Fruit fly (Drosophila melanogaster): Measurements from ENCODE around the gene Mitofilin.

The Mitofilin gene

dm6 chr3R:22039480-22039879 lies 16.3 kb upstream of the Mitofilin start (continued):
- TF ChIP-seq Bteb2 (GFP tag; optimal IDR thresholded peaks at IDR 0.05), result no peak
- no peak for TF ChIP-seq jing (GFP tag; optimal IDR thresholded peaks at IDR 0.05)
- peak in 1 of 2 experiments; percentile 40 for TF ChIP-seq Pdp1 (GFP tag; optimal IDR thresholded peaks at IDR 0.05)
- TF ChIP-seq CG8290 (GFP tag; optimal IDR thresholded peaks at IDR 0.05), result no peak
- no peak for TF ChIP-seq CG8290 (tag; optimal IDR thresholded peaks at IDR 0.05)
- TF ChIP-seq CG9817 (tag; optimal IDR thresholded peaks at IDR 0.05), result no peak
- no peak for TF ChIP-seq ato (GFP tag; IDR thresholded peaks at IDR 0.05; ENCODE audit: partially characterized antibody)
- no peak for TF ChIP-seq CG8359 (GFP tag; optimal IDR thresholded peaks at IDR 0.05; ENCODE audit: borderline replicate concordance)
- no peak for TF ChIP-seq CG31441 (GFP tag; IDR thresholded peaks at IDR 0.05)
- peak; percentile 66 for TF ChIP-seq Ada2b (GFP tag; IDR thresholded peaks at IDR 0.05)
- TF ChIP-seq zen (tag; optimal IDR thresholded peaks at IDR 0.05), result no peak
- TF ChIP-seq CG12942 (GFP tag; optimal IDR thresholded peaks at IDR 0.05), result peak; percentile 25
- TF ChIP-seq crp (GFP tag; optimal IDR thresholded peaks at IDR 0.05), result peak in 1 of 2 experiments; percentile 10
- TF ChIP-seq Max (GFP tag; optimal IDR thresholded peaks at IDR 0.05), result peak; percentile 15
- no peak for TF ChIP-seq CG6813 (GFP tag; optimal IDR thresholded peaks at IDR 0.05)
- no peak for TF ChIP-seq CG7271 (tag; optimal IDR thresholded peaks at IDR 0.05)
- TF ChIP-seq CG12391 (tag; optimal IDR thresholded peaks at IDR 0.05), result peak; percentile 61
- peak; percentile 54 for TF ChIP-seq Oli (tag; optimal IDR thresholded peaks at IDR 0.05)
- no peak for TF ChIP-seq Mes4 (GFP tag; optimal IDR thresholded peaks at IDR 0.05)
- TF ChIP-seq Hr51 (GFP tag; optimal IDR thresholded peaks at IDR 0.05), result peak in 1 of 2 experiments; percentile 67
- TF ChIP-seq CG18599 (GFP tag; optimal IDR thresholded peaks at IDR 0.05), result no peak
- peak; percentile 44 for TF ChIP-seq CG17385 (GFP tag; optimal IDR thresholded peaks at IDR 0.05)
- TF ChIP-seq D (optimal IDR thresholded peaks at IDR 0.05), result no peak
- no peak for TF ChIP-seq D (GFP tag; optimal IDR thresholded peaks at IDR 0.05)
- TF ChIP-seq CG31388 (GFP tag; optimal IDR thresholded peaks at IDR 0.05), result no peak
- 0 out of 2 replicates have a peak, but pooled peaks have one; percentile 5 for TF ChIP-seq NFAT (GFP tag; IDR thresholded peaks at IDR 0.05)
- peak; percentile 52; the same call in 1 of the 2 replicates for TF ChIP-seq E2f2 (GFP tag; IDR thresholded peaks at IDR 0.05)
- TF ChIP-seq CG10267 (tag; optimal IDR thresholded peaks at IDR 0.05), result no peak
- TF ChIP-seq pfk (GFP tag; optimal IDR thresholded peaks at IDR 0.05), result no peak
- no peak for TF ChIP-seq trh (GFP tag; optimal IDR thresholded peaks at IDR 0.05)
- TF ChIP-seq chinmo (GFP tag; IDR thresholded peaks at IDR 0.05; ENCODE audit: partially characterized antibody), result no peak
- peak; percentile 36; the same call in 1 of the 2 replicates for TF ChIP-seq CG14667 (GFP tag; IDR thresholded peaks at IDR 0.05)
- peak; percentile 29 for TF ChIP-seq Antp (GFP tag; optimal IDR thresholded peaks at IDR 0.05)
- no peak for TF ChIP-seq dati (GFP tag; IDR thresholded peaks at IDR 0.05)
- TF ChIP-seq Stat92E (GFP tag; optimal IDR thresholded peaks at IDR 0.05), result no peak
- TF ChIP-seq caup (GFP tag; optimal IDR thresholded peaks at IDR 0.05; ENCODE audit: severe bottlenecking), result no peak
- peak; percentile 45 for TF ChIP-seq Hsf (GFP tag; optimal IDR thresholded peaks at IDR 0.05)
- no peak for TF ChIP-seq tap (tag; optimal IDR thresholded peaks at IDR 0.05)
- peak; percentile 49 for TF ChIP-seq CG4404 (GFP tag; IDR thresholded peaks at IDR 0.05)
- peak; percentile 55 for TF ChIP-seq CG18262 (tag; optimal IDR thresholded peaks at IDR 0.05)
- TF ChIP-seq luna (GFP tag; optimal IDR thresholded peaks at IDR 0.05), result no peak
- TF ChIP-seq CG13287 (GFP tag; IDR thresholded peaks at IDR 0.05; ENCODE audit: partially characterized antibody), result no peak
- no peak for TF ChIP-seq fd3F (GFP tag; optimal IDR thresholded peaks at IDR 0.05)
- TF ChIP-seq sug (tag; optimal IDR thresholded peaks at IDR 0.05), result no peak
- peak; percentile 29 for TF ChIP-seq CG13775 (GFP tag; optimal IDR thresholded peaks at IDR 0.05)
- TF ChIP-seq CG10147 (GFP tag; optimal IDR thresholded peaks at IDR 0.05), result no peak
- TF ChIP-seq CG10959 (GFP tag; IDR thresholded peaks at IDR 0.05), result no peak
- no peak for TF ChIP-seq CG12104 (GFP tag; optimal IDR thresholded peaks at IDR 0.05)
- no peak for TF ChIP-seq Atf-2 (GFP tag; optimal IDR thresholded peaks at IDR 0.05)
- no peak for TF ChIP-seq CG6254 (GFP tag; optimal IDR thresholded peaks at IDR 0.05)

Data from whole organism, embryonic.